Worm (Caenorhabditis elegans): ENCODE measurements around the gene rnf-113.

Gene rnf-113

ce11 chrIII:10720170-10720569 lies 37.3 kb downstream of the rnf-113 start (continued):
- peak; percentile 29 for TF ChIP-seq fkh-10 (GFP tag; optimal IDR thresholded peaks at IDR 0.05)
- no peak for TF ChIP-seq zag-1 (tag; optimal IDR thresholded peaks at IDR 0.05)
- TF ChIP-seq elt-3 (tag; optimal IDR thresholded peaks at IDR 0.05) = no peak
- peak; percentile 75 for TF ChIP-seq nhr-23 (tag; optimal IDR thresholded peaks at IDR 0.05)
- TF ChIP-seq nhr-11 (tag; optimal IDR thresholded peaks at IDR 0.05) = peak; percentile 6
- no peak for TF ChIP-seq sea-2 (GFP tag; optimal IDR thresholded peaks at IDR 0.05)
- TF ChIP-seq tbx-2 (tag; optimal IDR thresholded peaks at IDR 0.05) = peak; percentile 33
- peak; percentile 97 for TF ChIP-seq nfya-1 (tag; optimal IDR thresholded peaks at IDR 0.05; ENCODE audit: insufficient read depth)
- TF ChIP-seq eor-1 (tag; optimal IDR thresholded peaks at IDR 0.05) = no peak
- TF ChIP-seq pha-4 (tag; optimal IDR thresholded peaks at IDR 0.05) = peak; percentile 88
- no peak for TF ChIP-seq ceh-16 (tag; optimal IDR thresholded peaks at IDR 0.05)
- TF ChIP-seq daf-12 (tag; optimal IDR thresholded peaks at IDR 0.05) = no peak
- TF ChIP-seq elt-1 (tag; optimal IDR thresholded peaks at IDR 0.05) = peak; percentile 1

ce11 chrIII:10719057-10719456 lies 38.4 kb downstream of the rnf-113 start:
- TF ChIP-seq fkh-10 (GFP tag; optimal IDR thresholded peaks at IDR 0.05) (no peak), daf-12 (tag; optimal IDR thresholded peaks at IDR 0.05) (no peak), sea-2 (GFP tag; optimal IDR thresholded peaks at IDR 0.05) (no peak), ztf-4 (tag; optimal IDR thresholded peaks at IDR 0.05) (no peak), R02D3.7 (tag; optimal IDR thresholded peaks at IDR 0.05) (no peak), ztf-11 (tag; optimal IDR thresholded peaks at IDR 0.05) (no peak), egl-27 (tag; optimal IDR thresholded peaks at IDR 0.05) (no peak), pha-4 (tag; optimal IDR thresholded peaks at IDR 0.05) (peak; percentile 61), unc-62 (GFP tag; optimal IDR thresholded peaks at IDR 0.05) (no peak), ceh-28 (tag; optimal IDR thresholded peaks at IDR 0.05) (peak; percentile 3), nhr-237 (tag; optimal IDR thresholded peaks at IDR 0.05) (no peak), nhr-28 (tag; optimal IDR thresholded peaks at IDR 0.05) (no peak), lin-39 (tag; optimal IDR thresholded peaks at IDR 0.05) (no peak), nhr-25 (tag; optimal IDR thresholded peaks at IDR 0.05) (peak; percentile 2), jun-1 (tag; optimal IDR thresholded peaks at IDR 0.05) (peak; percentile 43), ceh-82 (tag; optimal IDR thresholded peaks at IDR 0.05) (no peak), mdl-1 (tag; optimal IDR thresholded peaks at IDR 0.05) (peak; percentile 22), eor-1 (tag; optimal IDR thresholded peaks at IDR 0.05) (no peak), nhr-76 (tag; optimal IDR thresholded peaks at IDR 0.05) (no peak), aly-2 (tag; optimal IDR thresholded peaks at IDR 0.05) (no peak), ama-1 (optimal IDR thresholded peaks at IDR 0.05) (peak; percentile 9), egl-5 (tag; optimal IDR thresholded peaks at IDR 0.05) (no peak), fos-1 (tag; optimal IDR thresholded peaks at IDR 0.05) (no peak), pqm-1 (tag; optimal IDR thresholded peaks at IDR 0.05) (peak; percentile 93), nhr-11 (tag; optimal IDR thresholded peaks at IDR 0.05) (no peak), elt-2 (tag; optimal IDR thresholded peaks at IDR 0.05) (peak; percentile 81), elt-1 (tag; optimal IDR thresholded peaks at IDR 0.05) (no peak), snpc-4 (tag; optimal IDR thresholded peaks at IDR 0.05) (no peak), hmg-11 (tag; optimal IDR thresholded peaks at IDR 0.05) (no peak)

- TF ChIP-seq lsy-12 (tag; optimal IDR thresholded peaks at IDR 0.05) = peak; percentile 5
- TF ChIP-seq nhr-43 (tag; optimal IDR thresholded peaks at IDR 0.05; ENCODE audit: poor library complexity, severe bottlenecking) = peak; percentile 16
- no peak for TF ChIP-seq ZK546.5 (tag; optimal IDR thresholded peaks at IDR 0.05)
- peak; percentile 38 for TF ChIP-seq pqm-1 (tag; optimal IDR thresholded peaks at IDR 0.05)
- TF ChIP-seq ama-1 (optimal IDR thresholded peaks at IDR 0.05) = peak; percentile 62
- TF ChIP-seq nhr-23 (tag; optimal IDR thresholded peaks at IDR 0.05) = peak; percentile 12
- no peak for TF ChIP-seq nhr-67 (tag; optimal IDR thresholded peaks at IDR 0.05)
Observed at ce11 chrIII:10718078-10718477, 39.4 kb downstream of the rnf-113 start.

- TF ChIP-seq nhr-25 (tag; optimal IDR thresholded peaks at IDR 0.05) (peak; percentile 93), snpc-4 (tag; optimal IDR thresholded peaks at IDR 0.05) (no peak), elt-3 (tag; optimal IDR thresholded peaks at IDR 0.05) (peak; percentile 41 to 67 (median 55)), zag-1 (tag; optimal IDR thresholded peaks at IDR 0.05) (no peak), lin-39 (tag; optimal IDR thresholded peaks at IDR 0.05) (no peak), jun-1 (tag; optimal IDR thresholded peaks at IDR 0.05) (peak; percentile 42), R02D3.7 (tag; optimal IDR thresholded peaks at IDR 0.05) (peak; percentile 19), skn-1 (tag; optimal IDR thresholded peaks at IDR 0.05) (no peak), nhr-237 (tag; optimal IDR thresholded peaks at IDR 0.05) (no peak), nhr-76 (tag; optimal IDR thresholded peaks at IDR 0.05) (peak; percentile 40), nhr-23 (tag; optimal IDR thresholded peaks at IDR 0.05) (peak; percentile 87), lin-15B (tag; optimal IDR thresholded peaks at IDR 0.05) (no peak), hmg-11 (tag; optimal IDR thresholded peaks at IDR 0.05) (no peak), lsy-12 (tag; optimal IDR thresholded peaks at IDR 0.05) (peak; percentile 17), ZK546.5 (tag; optimal IDR thresholded peaks at IDR 0.05) (no peak), tbx-2 (tag; optimal IDR thresholded peaks at IDR 0.05) (peak; percentile 41), ztf-4 (tag; optimal IDR thresholded peaks at IDR 0.05) (peak; percentile 87), aly-2 (tag; optimal IDR thresholded peaks at IDR 0.05) (no peak), unc-62 (GFP tag; optimal IDR thresholded peaks at IDR 0.05) (no peak), sea-2 (GFP tag; optimal IDR thresholded peaks at IDR 0.05) (no peak), eor-1 (tag; optimal IDR thresholded peaks at IDR 0.05) (no peak), pqm-1 (tag; optimal IDR thresholded peaks at IDR 0.05) (peak; percentile 63), ceh-82 (tag; optimal IDR thresholded peaks at IDR 0.05) (no peak), nfya-1 (tag; optimal IDR thresholded peaks at IDR 0.05; ENCODE audit: insufficient read depth) (peak; percentile 64), unc-39 (tag; optimal IDR thresholded peaks at IDR 0.05) (peak; percentile 31), nhr-12 (tag; optimal IDR thresholded peaks at IDR 0.05) (no peak), elt-2 (tag; optimal IDR thresholded peaks at IDR 0.05) (peak; percentile 63), ztf-11 (tag; optimal IDR thresholded peaks at IDR 0.05) (no peak), mdl-1 (tag; optimal IDR thresholded peaks at IDR 0.05) (peak; percentile 61), nhr-43 (tag; optimal IDR thresholded peaks at IDR 0.05; ENCODE audit: poor library complexity, severe bottlenecking) (peak; percentile 96), daf-12 (tag; optimal IDR thresholded peaks at IDR 0.05) (no peak), elt-1 (tag; optimal IDR thresholded peaks at IDR 0.05) (no peak)
Observed at ce11 chrIII:10717479-10717878, 40.0 kb downstream of the rnf-113 start.
